Worm (Caenorhabditis elegans) whole organism, L4/young adult: ENCODE results near the gene Y44A6D.6.

ENCODE experiments used
- W03F9.2 ChIP-seq: fragments of 150-350 bp; optimal IDR thresholded peaks from 2 replicates; lab custom pipeline; 2014; ENCODE audit warnings: missing biosample characterization, missing genetic modification characterization
- dao-5 ChIP-seq: sonication (generic microtip); optimal IDR thresholded peaks from 2 replicates; lab custom pipeline; 2016; ENCODE audit warnings: missing genotype, missing genetic modification characterization, moderate library complexity, missing compliant biosample characterization
- him-1 ChIP-seq: sonication (generic microtip); optimal IDR thresholded peaks from 2 replicates; lab custom pipeline; 2016; ENCODE audit warnings: missing genotype, missing genetic modification reagents, missing genetic modification characterization, missing compliant biosample characterization

- TF ChIP-seq him-1 (tag; lab: Kevin White, UChicago), result no peak
- no peak for TF ChIP-seq W03F9.2
- no peak for TF ChIP-seq dao-5 (tag; lab: Kevin White, UChicago)
These were observed 27.3 kb upstream of the Y44A6D.6 start for ce11 chrV:20779707-20780346.
